Worm (Caenorhabditis elegans): ENCODE results near the gene bath-44.

ce11 chrII:7406438-7406837, 11.7 kb downstream of the bath-44 start:
- no peak for TF ChIP-seq ces-1 (GFP tag; optimal IDR thresholded peaks at IDR 0.05)
- no peak for TF ChIP-seq bed-3 (GFP tag; optimal IDR thresholded peaks at IDR 0.05)
- TF ChIP-seq ztf-11 (tag; optimal IDR thresholded peaks at IDR 0.05), result no peak
- TF ChIP-seq snpc-4 (tag; optimal IDR thresholded peaks at IDR 0.05), result no peak
- no peak for TF ChIP-seq ceh-43 (GFP tag; optimal IDR thresholded peaks at IDR 0.05)
- TF ChIP-seq nhr-76 (tag; optimal IDR thresholded peaks at IDR 0.05), result no peak
- TF ChIP-seq elt-1 (tag; optimal IDR thresholded peaks at IDR 0.05; ENCODE audit: borderline replicate concordance, insufficient read depth), result no peak
- no peak for TF ChIP-seq mep-1 (tag; optimal IDR thresholded peaks at IDR 0.05)
- no peak for TF ChIP-seq nhr-237 (tag; optimal IDR thresholded peaks at IDR 0.05)
- TF ChIP-seq lin-13 (tag; optimal IDR thresholded peaks at IDR 0.05), result no peak
- no peak for TF ChIP-seq elt-3 (tag; optimal IDR thresholded peaks at IDR 0.05)
- no peak for TF ChIP-seq sptf-1 (tag; optimal IDR thresholded peaks at IDR 0.05)
- no peak for TF ChIP-seq pha-4 (tag; optimal IDR thresholded peaks at IDR 0.05)
- TF ChIP-seq nhr-2 (tag; optimal IDR thresholded peaks at IDR 0.05), result no peak

Measured in whole organism, mixed stage, embryonic.